Worm (Caenorhabditis elegans) whole organism, L4 larva: ENCODE results near the gene adt-1.
A peak's percentile ranks its signal among the peaks of the same experiment; 100 is the strongest.

Experiments
- ZK546.5 ChIP-seq, 2 experiments: sonication (generic microtip); optimal IDR thresholded peaks; 2 replicates each; lab custom pipeline; 2017; ENCODE audit warnings: missing biosample characterization in 2 of 2, missing genetic modification characterization in 2 of 2
- aha-1 ChIP-seq: fragments of 150-350 bp; peaks from one replicate; lab custom pipeline; 2014; ENCODE audit warnings: missing biosample characterization, missing genetic modification characterization
- cey-2 ChIP-seq: sonication (generic microtip); optimal IDR thresholded peaks from 3 replicates; lab custom pipeline; 2017; ENCODE audit warnings: missing genetic modification characterization, mild to moderate bottlenecking, missing compliant biosample characterization, antibody characterized with exemption, borderline replicate concordance; ENCODE audit not compliant: insufficient read depth
- dmd-6 ChIP-seq: fragments of 200-800 bp; sonication (Bioruptor generic); IDR thresholded peaks from 2 replicates; pipeline ENCODE4 v1.3.6; 2022; ENCODE audit warnings: missing genetic modification reagents, missing genetic modification characterization, missing compliant biosample characterization
- duxl-1 ChIP-seq: sonication (generic microtip); optimal IDR thresholded peaks from 2 replicates; lab custom pipeline; 2016; ENCODE audit warnings: mild to moderate bottlenecking, missing genetic modification characterization, moderate library complexity, missing compliant biosample characterization; ENCODE audit not compliant: poor library complexity
- lin-15B ChIP-seq: fragments of 150-350 bp; sonication (generic microtip); optimal IDR thresholded peaks from 3 replicates; lab custom pipeline; 2014; ENCODE audit warnings: missing biosample characterization, missing genetic modification characterization
- mep-1 ChIP-seq: fragments of 150-350 bp; sonication (generic microtip); optimal IDR thresholded peaks from 3 replicates; lab custom pipeline; 2014; ENCODE audit warnings: missing biosample characterization, missing genetic modification characterization
- nhr-28 ChIP-seq: fragments of 150-350 bp; optimal IDR thresholded peaks from 2 replicates; lab custom pipeline; 2014; ENCODE audit warnings: missing biosample characterization, missing genetic modification characterization
- nhr-77 ChIP-seq: fragments of 150-350 bp; optimal IDR thresholded peaks from 2 replicates; lab custom pipeline; 2014; ENCODE audit warnings: missing biosample characterization, missing genetic modification characterization
- php-3 ChIP-seq: fragments of 200-800 bp; sonication (Bioruptor generic); IDR thresholded peaks from 2 replicates; pipeline ENCODE4 v1.3.6; 2022; ENCODE audit warnings: missing genetic modification reagents, missing genetic modification characterization, missing compliant biosample characterization

Gene adt-1

ce11 chrX:12730075-12730474, 51.4 kb downstream of the adt-1 start:
- no peak for TF ChIP-seq aha-1 (tag; lab: Kevin White, UChicago)
- peak; percentile 27 for TF ChIP-seq duxl-1

DNA sequence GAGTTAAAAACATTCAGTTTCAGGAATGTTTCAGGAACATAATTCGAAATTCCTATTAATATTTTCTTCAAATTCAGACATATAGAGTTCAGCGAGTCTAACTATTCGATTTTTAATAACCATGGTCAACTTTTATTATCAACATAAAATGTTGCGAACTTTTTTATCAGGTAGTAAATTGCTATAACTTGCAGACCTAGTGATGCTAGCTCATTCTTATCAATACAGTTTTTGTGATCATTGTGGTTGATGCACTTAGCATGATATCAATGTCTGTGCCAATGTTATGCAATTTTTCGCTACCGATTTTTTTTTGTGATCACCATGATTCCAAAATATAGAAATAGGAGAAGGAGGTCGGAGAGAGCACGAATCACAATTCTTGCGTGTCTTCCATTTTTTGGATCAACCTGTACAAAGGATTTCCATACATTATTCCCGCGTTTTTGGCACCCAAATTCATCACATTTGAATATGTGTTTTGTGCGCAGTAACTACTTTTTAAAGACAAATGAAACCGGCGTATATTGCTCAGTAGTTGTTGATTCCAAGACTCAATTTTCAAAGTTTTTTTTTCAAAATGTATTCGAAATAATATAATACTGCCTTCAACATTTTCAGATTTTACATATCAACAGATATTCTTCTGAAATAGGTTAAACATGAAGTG, 52.7 kb downstream of the adt-1 start, which contains the start of gene pgp-12:
Gene pgp-12 (plus strand): TSS at position 620 of the 670 bp plus-strand sequence.
- no peak for TF ChIP-seq lin-15B
- TF ChIP-seq cey-2 (tag; lab: Kevin White, UChicago): no peak
- peak; percentile 47 for TF ChIP-seq dmd-6
- TF ChIP-seq php-3 (GFP tag; lab: Robert Waterston, UW): peak; percentile 65
- peak; percentile 41 for TF ChIP-seq nhr-28 (tag; lab: Kevin White, UChicago)

DNA sequence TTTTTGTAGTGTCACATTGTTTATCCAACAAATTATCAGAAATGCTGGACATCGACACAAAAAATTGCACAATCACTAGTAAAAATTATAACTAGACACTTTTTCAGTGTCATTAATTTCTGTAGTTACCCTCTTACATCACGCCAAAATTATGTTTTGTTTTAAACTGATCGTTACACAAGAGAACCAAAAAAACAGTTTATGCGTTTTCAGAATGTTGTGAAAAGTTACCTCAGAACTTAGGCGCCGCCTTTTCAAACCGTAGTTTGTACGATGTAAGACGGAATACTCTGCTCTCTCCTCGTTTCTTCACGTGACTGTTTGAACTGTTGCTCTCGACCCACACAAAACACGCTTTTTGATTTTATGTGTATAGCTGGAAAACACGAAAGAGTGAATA, 59.8 kb downstream of the adt-1 start, which contains the start of gene pgp-13:
Gene pgp-13 (plus strand): TSS at position 301 of the 400 bp plus-strand sequence.
- TF ChIP-seq nhr-77 (tag; lab: Kevin White, UChicago): no peak
- peak; percentile 31 for TF ChIP-seq nhr-28 (tag; lab: Kevin White, UChicago)
- no peak for TF ChIP-seq mep-1
- no peak for TF ChIP-seq ZK546.5 (tag; optimal IDR thresholded peaks at IDR 0.05; lab: Kevin White, UChicago)
- TF ChIP-seq dmd-6: 0 out of 2 replicates have a peak, but pooled peaks have one; percentile 27
- peak; percentile 12 for TF ChIP-seq aha-1 (tag; lab: Kevin White, UChicago)
